Fruit fly (Drosophila melanogaster) whole organism, embryonic: ENCODE data around the gene CG8372.

Source experiments
- Ada2b ChIP-seq: fragments of 200-800 bp; sonication (Bioruptor generic); IDR thresholded peaks from 2 replicates; pipeline ENCODE4 v1.3.6; 2022; ENCODE audit warnings: missing biosample characterization, missing genetic modification characterization
- Awh ChIP-seq: fragments of 200-800 bp; sonication (Bioruptor generic); IDR thresholded peaks from 2 replicates; pipeline ENCODE4, ENCODE4 v1.3.6; 2022; ENCODE audit warnings: missing biosample characterization, missing genetic modification characterization
- Bgb ChIP-seq: fragments of 200-800 bp; sonication (Bioruptor generic); IDR thresholded peaks from 2 replicates; pipeline ENCODE4 v1.3.6; 2022; ENCODE audit warnings: missing biosample characterization, missing genetic modification characterization; ENCODE audit not compliant: partially characterized antibody
- CG10366 ChIP-seq: fragments of 200-800 bp; sonication (Bioruptor generic); IDR thresholded peaks from 2 replicates; pipeline ENCODE4 v1.3.6; 2022; ENCODE audit warnings: missing biosample characterization, missing genetic modification characterization
- CG15696 ChIP-seq: fragments of 200-800 bp; sonication (Bioruptor generic); optimal IDR thresholded peaks from 2 replicates; lab custom pipeline; 2019; ENCODE audit warnings: missing biosample characterization, mild to moderate bottlenecking, missing genetic modification characterization, moderate library complexity
- CG1603 ChIP-seq: fragments of 200-800 bp; sonication (Bioruptor generic); optimal IDR thresholded peaks from 2 replicates; lab custom pipeline; 2019; ENCODE audit warnings: missing biosample characterization, mild to moderate bottlenecking, missing genetic modification characterization, moderate library complexity
- CG17829 ChIP-seq: fragments of 200-800 bp; optimal IDR thresholded peaks from 2 replicates; lab custom pipeline; 2019; ENCODE audit warnings: missing biosample characterization, mild to moderate bottlenecking, missing genetic modification characterization, moderate library complexity
- CG2120 ChIP-seq: fragments of 200-800 bp; sonication (Bioruptor generic); optimal IDR thresholded peaks from 3 replicates; lab custom pipeline; 2016; ENCODE audit warnings: missing biosample characterization, missing genetic modification characterization
- CG31388 ChIP-seq: fragments of 200-800 bp; sonication (Bioruptor generic); optimal IDR thresholded peaks from 2 replicates; lab custom pipeline; 2016; ENCODE audit warnings: missing biosample characterization, missing genetic modification characterization
- CG34224 ChIP-seq: fragments of 200-800 bp; sonication (Bioruptor generic); IDR thresholded peaks from 3 replicates; pipeline ENCODE4 v1.3.6; 2022; ENCODE audit warnings: missing biosample characterization, missing genetic modification characterization; ENCODE audit not compliant: partially characterized antibody
- CG4360 ChIP-seq: fragments of 200-800 bp; sonication (Bioruptor generic); IDR thresholded peaks from 2 replicates; pipeline ENCODE4 v1.3.6; 2022; ENCODE audit warnings: missing biosample characterization, missing genetic modification characterization
- CG4820 ChIP-seq: fragments of 200-800 bp; sonication (Bioruptor generic); optimal IDR thresholded peaks from 3 replicates; lab custom pipeline; 2016; ENCODE audit warnings: missing biosample characterization, missing genetic modification characterization
- CG6854 ChIP-seq: fragments of 200-800 bp; sonication (Bioruptor generic); optimal IDR thresholded peaks from 3 replicates; lab custom pipeline; 2017; ENCODE audit warnings: missing biosample characterization, mild to moderate bottlenecking, missing genetic modification characterization
- CG7786 ChIP-seq: fragments of 200-800 bp; sonication (Bioruptor generic); optimal IDR thresholded peaks from 2 replicates; lab custom pipeline; 2016; ENCODE audit warnings: missing biosample characterization, missing genetic modification characterization
- CG8290 ChIP-seq, 3 experiments: fragments of 200-800 bp; sonication (Bioruptor generic); optimal IDR thresholded peaks; 2 replicates each; lab custom pipeline; 2016 to 2019; ENCODE audit warnings: missing biosample characterization in 3 of 3, missing genetic modification characterization in 3 of 3, mild to moderate bottlenecking in 2 of 3, moderate library complexity in 1 of 3
- CG9932 ChIP-seq: fragments of 200-800 bp; sonication (Bioruptor generic); IDR thresholded peaks from 2 replicates; pipeline ENCODE4 v1.3.6; 2022; ENCODE audit warnings: missing biosample characterization, missing genetic modification characterization
- Camta ChIP-seq: fragments of 200-800 bp; sonication (Bioruptor generic); optimal IDR thresholded peaks from 2 replicates; lab custom pipeline; 2016; ENCODE audit warnings: missing biosample characterization, missing genetic modification characterization
- CoRest ChIP-seq: fragments of 200-800 bp; sonication (Bioruptor generic); optimal IDR thresholded peaks from 3 replicates; lab custom pipeline; 2018; ENCODE audit warnings: missing biosample characterization, mild to moderate bottlenecking, missing genetic modification characterization, moderate library complexity
- Deaf1 ChIP-seq: fragments of 200-800 bp; optimal IDR thresholded peaks from 3 replicates; lab custom pipeline; 2019; ENCODE audit warnings: missing biosample characterization, mild to moderate bottlenecking, missing genetic modification characterization, moderate library complexity
- Dp ChIP-seq: fragments of 200-800 bp; sonication (Bioruptor generic); optimal IDR thresholded peaks from 2 replicates; lab custom pipeline; 2018; ENCODE audit warnings: missing biosample characterization, mild to moderate bottlenecking, missing genetic modification characterization, moderate library complexity
- Elba2 ChIP-seq: fragments of 200-800 bp; sonication (Bioruptor generic); optimal IDR thresholded peaks from 3 replicates; lab custom pipeline; 2016; ENCODE audit warnings: missing biosample characterization, missing genetic modification characterization
- HLHmδ ChIP-seq: fragments of 200-800 bp; sonication (Bioruptor generic); optimal IDR thresholded peaks from 2 replicates; lab custom pipeline; 2018; ENCODE audit warnings: missing biosample characterization, mild to moderate bottlenecking, missing genetic modification characterization, moderate library complexity
- Hr3 ChIP-seq: fragments of 200-800 bp; sonication (Bioruptor generic); optimal IDR thresholded peaks from 3 replicates; lab custom pipeline; 2016; ENCODE audit warnings: missing biosample characterization, missing genetic modification characterization
- Hr39 ChIP-seq: fragments of >200 bp; optimal IDR thresholded peaks from 2 replicates; lab custom pipeline; 2017
- Hr51 ChIP-seq, 2 experiments: fragments of 200-800 bp; sonication (Bioruptor generic); optimal IDR thresholded peaks; 2 replicates in 1 of 2; 3 replicates in 1 of 2; lab custom pipeline; 2016 to 2018; ENCODE audit warnings: missing biosample characterization in 2 of 2, missing genetic modification characterization in 2 of 2, mild to moderate bottlenecking in 1 of 2, moderate library complexity in 1 of 2
- Hsf ChIP-seq: fragments of 200-800 bp; sonication (Bioruptor generic); optimal IDR thresholded peaks from 3 replicates; lab custom pipeline; 2016; ENCODE audit warnings: missing biosample characterization, missing genetic modification characterization
- Neu2 ChIP-seq: fragments of 200-800 bp; sonication (Bioruptor generic); optimal IDR thresholded peaks from 3 replicates; lab custom pipeline; 2016; ENCODE audit warnings: missing biosample characterization, missing genetic modification characterization, borderline replicate concordance
- Nf-YB ChIP-seq: fragments of 200-800 bp; sonication (Bioruptor generic); optimal IDR thresholded peaks from 3 replicates; lab custom pipeline; 2019; ENCODE audit warnings: missing biosample characterization, mild to moderate bottlenecking, missing genetic modification characterization, moderate library complexity
- Oli ChIP-seq: fragments of 200-800 bp; sonication (Bioruptor generic); optimal IDR thresholded peaks from 2 replicates; lab custom pipeline; 2018; ENCODE audit warnings: missing biosample characterization, mild to moderate bottlenecking, missing genetic modification characterization, moderate library complexity
- Optix ChIP-seq: fragments of 200-800 bp; sonication (Bioruptor generic); IDR thresholded peaks from 3 replicates; pipeline ENCODE4 v1.3.6; 2022; ENCODE audit warnings: missing biosample characterization, missing genetic modification characterization
- Scr ChIP-seq: fragments of 200-800 bp; sonication (Bioruptor generic); IDR thresholded peaks from 2 replicates; pipeline ENCODE4 v1.3.6; 2022; ENCODE audit warnings: missing biosample characterization, missing genetic modification characterization; ENCODE audit not compliant: partially characterized antibody
- ap ChIP-seq: fragments of 200-800 bp; sonication (Bioruptor generic); IDR thresholded peaks from 2 replicates; pipeline ENCODE4 v1.3.6; 2022; ENCODE audit warnings: missing biosample characterization, missing genetic modification characterization
- ara ChIP-seq: fragments of 200-800 bp; sonication (Bioruptor generic); IDR thresholded peaks from 2 replicates; pipeline ENCODE4 v1.3.6; 2022; ENCODE audit warnings: missing biosample characterization, missing genetic modification characterization
- ato ChIP-seq: fragments of 200-800 bp; sonication (Bioruptor generic); IDR thresholded peaks from 2 replicates; pipeline ENCODE4 v1.3.6; 2022; ENCODE audit warnings: missing biosample characterization, missing genetic modification characterization; ENCODE audit not compliant: partially characterized antibody
- az2 ChIP-seq: fragments of 200-800 bp; sonication (Bioruptor generic); optimal IDR thresholded peaks from 3 replicates; lab custom pipeline; 2016; ENCODE audit warnings: missing biosample characterization, missing genetic modification characterization
- bcd ChIP-seq: fragments of 200-800 bp; sonication (Bioruptor generic); optimal IDR thresholded peaks from 2 replicates; lab custom pipeline; 2017; ENCODE audit warnings: missing biosample characterization, mild to moderate bottlenecking, missing genetic modification characterization
- bowl ChIP-seq: fragments of 200-800 bp; sonication (Bioruptor generic); IDR thresholded peaks from 2 replicates; pipeline ENCODE4 v1.3.6; 2022; ENCODE audit warnings: missing biosample characterization, missing genetic modification characterization
- corto ChIP-seq: fragments of 200-800 bp; sonication (Bioruptor generic); optimal IDR thresholded peaks from 2 replicates; lab custom pipeline; 2016; ENCODE audit warnings: missing biosample characterization, mild to moderate bottlenecking, missing genetic modification characterization, moderate library complexity
- fd102C ChIP-seq: fragments of 200-800 bp; sonication (Bioruptor generic); optimal IDR thresholded peaks from 2 replicates; lab custom pipeline; 2018; ENCODE audit warnings: missing biosample characterization, mild to moderate bottlenecking, missing genetic modification characterization, moderate library complexity
- gsb-n ChIP-seq: fragments of 200-800 bp; sonication (Bioruptor generic); optimal IDR thresholded peaks from 3 replicates; lab custom pipeline; 2018; ENCODE audit warnings: missing biosample characterization, mild to moderate bottlenecking, missing genetic modification characterization
- hbn ChIP-seq: fragments of 200-800 bp; sonication (Bioruptor generic); IDR thresholded peaks from 2 replicates; pipeline ENCODE4 v1.3.6; 2022; ENCODE audit warnings: missing biosample characterization, missing genetic modification characterization; ENCODE audit not compliant: partially characterized antibody
- klu ChIP-seq: fragments of 200-800 bp; sonication (Bioruptor generic); IDR thresholded peaks from 2 replicates; pipeline ENCODE4 v1.3.6; 2022; ENCODE audit warnings: missing biosample characterization, missing genetic modification characterization
- pita ChIP-seq: fragments of 200-800 bp; sonication (Bioruptor generic); optimal IDR thresholded peaks from 2 replicates; lab custom pipeline; 2017; ENCODE audit warnings: missing biosample characterization, mild to moderate bottlenecking, missing genetic modification characterization
- prd ChIP-seq, 3 experiments: fragments of >200 bp in 2 of 3; fragments of 200-800 bp in 1 of 3; sonication (Bioruptor generic) in 1 of 3; optimal IDR thresholded peaks in 2 of 3; IDR thresholded peaks in 1 of 3; 2 replicates in 2 of 3; 3 replicates in 1 of 3; pipeline versions ENCODE4 v1.3.6 to Lab custom; 2017 to 2022; ENCODE audit warnings: missing biosample characterization in 1 of 3, missing genetic modification characterization in 1 of 3
- run ChIP-seq: fragments of 200-800 bp; sonication (Bioruptor generic); optimal IDR thresholded peaks from 3 replicates; lab custom pipeline; 2018; ENCODE audit warnings: missing biosample characterization, mild to moderate bottlenecking, missing genetic modification characterization
- schlank ChIP-seq: fragments of 200-800 bp; sonication (Bioruptor generic); optimal IDR thresholded peaks from 2 replicates; lab custom pipeline; 2018; ENCODE audit warnings: missing biosample characterization, mild to moderate bottlenecking, missing genetic modification characterization
- slbo ChIP-seq: fragments of 200-800 bp; sonication (Bioruptor generic); IDR thresholded peaks from 2 replicates; pipeline ENCODE4 v1.3.6; 2022; ENCODE audit warnings: missing biosample characterization, missing genetic modification characterization
- slou ChIP-seq: fragments of 200-800 bp; sonication (Bioruptor generic); optimal IDR thresholded peaks from 3 replicates; lab custom pipeline; 2016; ENCODE audit warnings: missing biosample characterization, missing genetic modification characterization
- tna ChIP-seq: fragments of 200-800 bp; sonication (Bioruptor generic); IDR thresholded peaks from 2 replicates; pipeline ENCODE4 v1.3.6; 2022; ENCODE audit warnings: missing biosample characterization, missing genetic modification characterization; ENCODE audit not compliant: partially characterized antibody
- wor ChIP-seq: fragments of 200-800 bp; sonication (Bioruptor generic); IDR thresholded peaks from 2 replicates; pipeline ENCODE4 v1.3.6; 2022; ENCODE audit warnings: missing biosample characterization, missing genetic modification characterization

CG8372 gene

DNA sequence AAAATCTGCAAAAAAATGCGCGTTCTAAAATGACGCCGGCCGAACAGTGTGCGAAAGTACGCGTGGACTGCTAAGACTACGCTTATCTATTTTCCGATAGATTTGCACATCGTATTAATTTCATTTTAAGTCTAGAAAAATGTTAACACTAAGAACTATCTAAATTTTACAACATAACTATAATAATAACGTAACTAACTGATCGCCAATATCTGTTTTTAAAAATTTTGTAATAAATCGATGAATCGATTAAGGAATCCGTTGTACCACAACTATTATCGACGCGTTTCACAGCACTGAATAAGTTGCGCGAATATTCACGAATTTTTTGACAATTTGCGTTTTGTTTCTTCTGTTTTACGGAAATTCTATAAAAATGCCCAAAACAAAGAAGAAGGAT lies 1.6 kb downstream of the CG8372 start, which contains the start of gene Ssb-c31a (continued):
- TF ChIP-seq az2 (GFP tag; lab: Kevin White, UChicago) (peak; percentile 46), Hr39 (lab: Kevin White, UChicago) (no peak), ato (GFP tag; lab: Robert Waterston, UW) (no peak), slou (GFP tag; lab: Kevin White, UChicago) (no peak), Deaf1 (tag; lab: Kevin White, UChicago) (no peak), CG6854 (GFP tag; lab: Kevin White, UChicago) (no peak), Optix (GFP tag; lab: Robert Waterston, UW) (no peak), run (tag; lab: Kevin White, UChicago) (no peak), CG7786 (GFP tag; lab: Kevin White, UChicago) (peak; percentile 53), bowl (no peak), CG17829 (tag; lab: Kevin White, UChicago) (peak; percentile 56), pita (GFP tag; lab: Kevin White, UChicago) (no peak), Neu2 (GFP tag; lab: Kevin White, UChicago) (no peak), schlank (tag; lab: Kevin White, UChicago) (no peak), prd (optimal IDR thresholded peaks at IDR 0.05; lab: Kevin White, UChicago) (no peak), prd (GFP tag; IDR thresholded peaks at IDR 0.05; lab: Robert Waterston, UW) (peak; percentile 31; the same call in 1 of the 3 replicates), CG9932 (GFP tag; lab: Robert Waterston, UW) (peak; percentile 81), hbn (GFP tag; lab: Robert Waterston, UW) (peak; percentile 74), Hsf (GFP tag; lab: Kevin White, UChicago) (peak; percentile 62), Camta (GFP tag; lab: Kevin White, UChicago) (peak; percentile 26), tna (no peak), CG8290 (GFP tag; optimal IDR thresholded peaks at IDR 0.05; lab: Kevin White, UChicago) (peak; percentile 71), CG8290 (tag; optimal IDR thresholded peaks at IDR 0.05; lab: Kevin White, UChicago) (peak; percentile 54 to 61), Nf-YB (no peak), CG15696 (tag; lab: Kevin White, UChicago) (peak; percentile 27), CG10366 (GFP tag; lab: Robert Waterston, UW) (peak; percentile 30; the same call in 1 of the 2 replicates), CoRest (tag; lab: Kevin White, UChicago) (peak; percentile 60), Oli (tag; lab: Kevin White, UChicago) (peak; percentile 19), slbo (GFP tag; lab: Robert Waterston, UW) (peak; percentile 66; the same call in 1 of the 2 replicates), Dp (GFP tag; lab: Kevin White, UChicago) (peak; percentile 68), fd102C (GFP tag; lab: Kevin White, UChicago) (no peak), ap (no peak), CG4360 (no peak), CG4820 (GFP tag; lab: Kevin White, UChicago) (peak; percentile 15), CG1603 (tag; lab: Kevin White, UChicago) (peak; percentile 56), CG31388 (GFP tag; lab: Kevin White, UChicago) (no peak), bcd (GFP tag; lab: Kevin White, UChicago) (peak; percentile 55), CG2120 (GFP tag; lab: Kevin White, UChicago) (peak; percentile 80), gsb-n (tag; lab: Kevin White, UChicago) (peak; percentile 23), Elba2 (GFP tag; lab: Kevin White, UChicago) (no peak), Bgb (peak; percentile 66), HLHmδ (GFP tag; lab: Kevin White, UChicago) (no peak), Scr (peak; percentile 86), Hr51 (GFP tag; optimal IDR thresholded peaks at IDR 0.05; lab: Kevin White, UChicago) (peak; percentile 31 to 48), Awh (GFP tag; lab: Robert Waterston, UW) (no peak), wor (GFP tag; lab: Robert Waterston, UW) (no peak), ara (GFP tag; lab: Robert Waterston, UW) (no peak), Hr3 (GFP tag; lab: Kevin White, UChicago) (peak; percentile 18), corto (no peak), CG34224 (GFP tag; lab: Robert Waterston, UW) (peak; percentile 77), klu (no peak; the same call in 1 of the 2 replicates), Ada2b (no peak)
